Fruit fly (Drosophila melanogaster): ENCODE measurements around the gene CG10183.

Gene CG10183

DNA sequence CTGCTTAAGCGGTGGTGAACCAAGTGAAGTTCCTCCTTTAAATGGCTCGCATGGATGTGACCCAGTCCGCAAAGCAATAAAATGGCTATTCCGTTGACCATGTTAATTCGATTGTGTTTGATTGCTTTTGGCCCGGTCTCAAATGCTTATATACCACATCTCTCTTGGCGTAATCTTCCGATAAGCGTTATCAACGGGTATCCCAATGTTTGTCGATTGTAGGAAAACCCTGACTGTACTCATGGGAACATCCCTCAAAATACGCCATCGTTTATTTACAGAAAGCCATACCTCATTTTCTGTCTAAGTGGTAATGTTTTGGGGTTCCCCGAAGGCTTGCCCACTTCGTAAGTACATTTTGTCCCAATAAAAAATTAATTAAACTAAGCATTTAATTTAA lies at the start of gene CG10183:
TSS of gene CG10183 (minus strand) at position 101 of the 400 bp plus-strand sequence.
- no peak for TF ChIP-seq CG8478 (optimal IDR thresholded peaks at IDR 0.05)
- TF ChIP-seq CTCF (optimal IDR thresholded peaks at IDR 0.05) = no peak

- TF ChIP-seq CTCF (optimal IDR thresholded peaks at IDR 0.05) (no peak), CG8478 (optimal IDR thresholded peaks at IDR 0.05) (no peak)
Observed at dm6 chr3R:23646183-23646582, 47.3 kb upstream of the CG10183 start.

DNA sequence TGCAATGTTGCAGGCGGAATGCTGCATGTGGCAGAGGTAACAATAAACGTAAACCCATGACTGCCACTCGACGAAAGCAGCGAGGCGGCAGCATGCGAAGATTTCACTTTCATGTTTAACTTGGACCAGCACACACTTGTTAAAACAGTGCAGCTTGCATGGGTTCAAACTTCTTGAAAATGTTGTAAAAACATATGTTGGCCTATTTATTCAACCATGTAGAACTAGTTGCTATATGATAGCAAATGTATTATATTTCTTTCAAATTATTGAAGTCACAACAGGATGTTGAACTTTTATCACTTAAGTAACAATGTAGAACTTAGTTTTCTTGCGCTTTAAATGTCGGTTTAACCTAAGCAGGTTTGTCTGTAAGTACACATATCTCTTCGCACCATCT lies 44.0 kb upstream of the CG10183 start:
- TF ChIP-seq CTCF (optimal IDR thresholded peaks at IDR 0.05) (no peak), CG8478 (optimal IDR thresholded peaks at IDR 0.05) (no peak)

- no peak for TF ChIP-seq CTCF (optimal IDR thresholded peaks at IDR 0.05)
- no peak for TF ChIP-seq CG8478 (optimal IDR thresholded peaks at IDR 0.05)
Observed at dm6 chr3R:23639583-23639982, 40.7 kb upstream of the CG10183 start.

DNA sequence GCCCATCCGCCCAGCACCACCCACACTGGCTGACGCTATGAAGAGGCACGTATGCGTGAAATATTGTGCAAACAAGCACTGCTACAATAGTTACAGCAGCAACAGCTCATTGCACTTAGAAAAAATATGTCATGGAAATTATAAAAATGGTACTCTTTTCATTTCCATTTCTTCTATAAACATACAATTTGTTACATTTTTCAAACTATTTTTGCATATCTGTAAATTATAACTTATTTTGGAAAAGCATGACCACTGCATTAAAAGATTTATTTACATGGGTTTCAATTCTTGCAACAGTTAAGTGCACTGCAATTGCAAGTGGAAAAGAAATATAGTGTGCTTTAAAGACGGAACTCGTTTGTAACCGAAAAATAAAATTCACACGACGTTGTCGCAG lies 39.5 kb upstream of the CG10183 start:
- TF ChIP-seq CG8478 (optimal IDR thresholded peaks at IDR 0.05) = no peak
- no peak for TF ChIP-seq CTCF (optimal IDR thresholded peaks at IDR 0.05)

dm6 chr3R:23637277-23637676 lies 38.4 kb upstream of the CG10183 start:
- no peak for TF ChIP-seq CTCF (optimal IDR thresholded peaks at IDR 0.05)
- TF ChIP-seq CG8478 (optimal IDR thresholded peaks at IDR 0.05) = no peak

DNA sequence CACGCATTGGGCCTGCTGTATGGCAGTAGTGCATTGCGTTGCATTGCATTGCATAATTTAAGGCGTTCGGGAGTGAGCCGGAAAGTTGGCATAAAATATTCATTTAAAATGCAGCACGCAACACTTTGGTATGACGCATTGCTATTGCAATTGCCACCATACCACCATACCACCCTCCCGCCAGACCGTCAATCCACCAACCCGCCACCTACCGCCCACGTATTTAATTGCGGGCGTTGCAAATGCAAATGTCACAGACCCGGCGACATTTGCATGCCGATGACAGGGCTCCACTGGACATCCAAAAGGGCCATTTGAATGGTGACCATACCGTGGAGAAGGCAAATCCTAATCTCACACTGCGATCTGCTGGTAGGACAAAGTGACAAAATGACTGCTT lies 36.0 kb upstream of the CG10183 start:
- TF ChIP-seq CG8478 (optimal IDR thresholded peaks at IDR 0.05) = no peak
- peak; percentile 40 to 56 for TF ChIP-seq CTCF (optimal IDR thresholded peaks at IDR 0.05)

DNA sequence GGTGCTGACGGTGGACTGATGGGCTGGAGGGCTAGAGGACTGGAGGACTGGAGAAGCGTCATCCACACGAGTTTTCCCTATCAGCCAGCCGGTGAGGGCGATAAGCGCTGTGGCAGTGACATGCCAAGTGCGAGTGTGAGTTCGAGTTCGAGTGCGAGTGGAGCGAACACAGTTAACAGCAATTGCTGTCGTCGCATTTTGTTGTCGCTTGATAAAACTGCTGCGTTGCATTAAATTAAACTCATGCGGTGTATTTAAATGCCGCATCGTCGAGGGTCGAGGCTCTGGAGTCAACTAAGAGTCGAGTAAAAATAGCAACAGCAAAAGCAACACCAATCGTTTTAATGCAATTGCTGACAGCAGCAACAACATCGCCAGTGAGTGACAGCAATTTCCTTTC lies 30.7 kb upstream of the CG10183 start:
- no peak for TF ChIP-seq CG8478 (optimal IDR thresholded peaks at IDR 0.05)
- TF ChIP-seq CTCF (optimal IDR thresholded peaks at IDR 0.05) = no peak

- no peak for TF ChIP-seq CTCF (optimal IDR thresholded peaks at IDR 0.05)
- no peak for TF ChIP-seq CG8478 (optimal IDR thresholded peaks at IDR 0.05)
Observed at dm6 chr3R:23627140-23627539, 28.3 kb upstream of the CG10183 start.

dm6 chr3R:23622961-23623360 lies 24.1 kb upstream of the CG10183 start:
- peak; percentile 51 to 52 for TF ChIP-seq CTCF (optimal IDR thresholded peaks at IDR 0.05)
- TF ChIP-seq CG8478 (optimal IDR thresholded peaks at IDR 0.05) = no peak

- no peak for TF ChIP-seq CG8478 (optimal IDR thresholded peaks at IDR 0.05)
- TF ChIP-seq CTCF (optimal IDR thresholded peaks at IDR 0.05) = no peak
Observed at dm6 chr3R:23612121-23612520, 13.3 kb upstream of the CG10183 start.

- TF ChIP-seq CG8478 (optimal IDR thresholded peaks at IDR 0.05) (no peak), CTCF (optimal IDR thresholded peaks at IDR 0.05) (no peak)
Observed at dm6 chr3R:23605315-23605881, 6.6 kb upstream of the CG10183 start, which contains the start of gene CG10184. Gene CG10184 (minus strand): TSS chr3R:23605495.

dm6 chr3R:23601346-23601817 lies 2.5 kb upstream of the CG10183 start:
- TF ChIP-seq CG8478 (optimal IDR thresholded peaks at IDR 0.05) (no peak), CTCF (optimal IDR thresholded peaks at IDR 0.05) (no peak)

DNA sequence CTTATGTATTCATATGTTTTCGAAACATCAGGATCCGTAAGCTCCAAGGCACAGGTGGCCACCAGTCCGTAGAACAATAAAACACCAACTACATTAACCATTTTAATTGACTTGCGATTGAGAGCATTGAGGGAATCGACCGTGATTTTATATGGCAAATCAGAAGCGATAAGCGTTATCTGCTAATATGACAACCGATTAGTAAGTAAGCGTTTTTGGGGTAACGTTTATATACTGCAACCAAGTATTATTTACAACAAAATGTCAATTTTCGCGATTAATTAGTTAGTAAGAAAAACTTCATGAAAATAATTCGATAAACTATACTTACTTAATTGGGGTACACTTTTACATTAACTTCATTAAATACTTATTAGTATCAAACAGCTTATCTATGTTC lies 2.7 kb downstream of the CG10183 start, which contains the start of gene CG16723:
TSS of gene CG16723 (minus strand) at position 101 of the 400 bp plus-strand sequence.
- TF ChIP-seq CG8478 (optimal IDR thresholded peaks at IDR 0.05) (no peak), CTCF (optimal IDR thresholded peaks at IDR 0.05) (no peak)

DNA sequence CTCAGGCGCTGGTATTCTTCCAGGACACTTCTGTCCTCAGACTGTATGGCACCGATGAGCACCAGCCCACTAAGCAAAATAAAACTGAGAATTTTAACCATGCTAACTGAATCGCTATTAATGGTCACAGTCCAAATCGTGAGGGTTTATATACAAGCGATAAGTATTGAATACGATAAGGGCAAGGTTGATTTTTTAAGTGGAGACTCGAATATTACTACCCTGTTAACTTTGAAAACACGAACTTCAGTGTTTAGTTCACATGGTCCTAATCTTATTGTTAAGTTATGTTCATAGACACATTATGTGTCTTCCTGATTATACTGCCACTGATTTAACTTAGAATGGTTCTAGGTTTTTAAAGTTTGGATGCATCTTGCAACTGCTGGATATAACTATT lies 6.2 kb downstream of the CG10183 start, which contains the start of gene CG33337:
TSS of gene CG33337 (minus strand) at position 101 of the 400 bp plus-strand sequence.
- TF ChIP-seq CTCF (optimal IDR thresholded peaks at IDR 0.05) (no peak), CG8478 (optimal IDR thresholded peaks at IDR 0.05) (no peak)

DNA sequence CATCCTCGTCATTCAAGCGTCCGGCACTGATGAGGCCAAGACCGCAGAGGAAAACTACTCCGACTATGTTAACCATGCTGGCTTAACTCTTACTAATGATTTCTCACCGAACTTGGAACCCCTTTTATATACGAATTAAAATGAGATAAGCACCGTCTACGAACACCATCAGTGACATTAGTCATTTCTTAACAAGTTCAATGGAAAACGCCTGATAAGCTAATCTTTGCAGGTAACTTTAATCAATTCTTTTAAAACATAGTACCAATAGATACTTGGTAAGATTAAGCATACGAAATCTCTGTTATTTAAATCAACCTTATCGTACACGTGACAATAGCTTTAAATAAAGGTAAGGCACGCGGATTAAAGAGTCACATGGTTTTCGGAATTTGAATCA lies 9.1 kb downstream of the CG10183 start, which contains the start of gene CG10182:
TSS of gene CG10182 (minus strand) at position 101 of the 400 bp plus-strand sequence.
- no peak for TF ChIP-seq CG8478 (optimal IDR thresholded peaks at IDR 0.05)
- no peak for TF ChIP-seq CTCF (optimal IDR thresholded peaks at IDR 0.05)

dm6 chr3R:23576618-23577017 lies 22.2 kb downstream of the CG10183 start:
- TF ChIP-seq CTCF (optimal IDR thresholded peaks at IDR 0.05) = no peak
- TF ChIP-seq CG8478 (optimal IDR thresholded peaks at IDR 0.05) = no peak
